Fruit fly (Drosophila melanogaster) Kc167 (cell line): ENCODE measurements around the gene Ipk2.

Experiments used
- Myc ChIP-seq: fragments of >200 bp; optimal IDR thresholded peaks from 2 replicates; lab custom pipeline; 2017; ENCODE audit warnings: missing external identifiers
- Sin3A ChIP-seq: fragments of >200 bp; optimal IDR thresholded peaks from 2 replicates; lab custom pipeline; 2018; ENCODE audit warnings: missing external identifiers
- h ChIP-seq: fragments of >200 bp; optimal IDR thresholded peaks from 3 replicates; lab custom pipeline; 2018; ENCODE audit warnings: missing external identifiers
- insv ChIP-seq: fragments of >200 bp; optimal IDR thresholded peaks from 3 replicates; lab custom pipeline; 2018; ENCODE audit warnings: missing external identifiers
- psq ChIP-seq: fragments of >200 bp; optimal IDR thresholded peaks from 2 replicates; lab custom pipeline; 2017; ENCODE audit warnings: missing external identifiers
- ttk ChIP-seq: sonication (Bioruptor generic); optimal IDR thresholded peaks from 2 replicates; lab custom pipeline; 2017; ENCODE audit warnings: missing external identifiers

DNA sequence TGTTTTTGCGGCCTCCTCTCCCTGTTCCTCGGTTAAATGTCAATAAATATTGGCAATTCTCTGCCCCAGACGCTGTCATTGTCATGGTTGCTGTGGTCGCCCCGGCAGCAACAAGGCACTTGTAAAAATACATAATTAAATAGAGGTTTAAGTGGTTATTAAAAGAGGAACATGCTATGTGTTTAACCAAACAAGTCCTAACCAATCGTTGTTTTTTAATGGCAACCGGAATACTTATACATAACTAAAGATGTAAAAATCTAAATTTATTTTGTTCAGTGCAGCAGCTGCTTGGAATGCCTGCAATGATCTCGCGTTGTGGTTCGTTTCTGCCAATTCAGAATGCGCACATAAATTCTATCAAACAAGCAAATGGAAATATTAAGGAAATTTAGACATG, 32.9 kb upstream of the Ipk2 start:
- no peak for TF ChIP-seq h
- no peak for TF ChIP-seq ttk
- no peak for TF ChIP-seq Sin3A (lab: Kevin White, UChicago)
- TF ChIP-seq Myc (lab: Kevin White, UChicago) = no peak
- TF ChIP-seq psq (lab: Kevin White, UChicago) = no peak
- TF ChIP-seq insv (lab: Kevin White, UChicago) = no peak
